Worm (Caenorhabditis elegans) whole organism, young adult: ENCODE results near the gene eas-1.
A peak's percentile ranks its signal among the peaks of the same experiment; 100 is the strongest.

Experiments used
- B0035.1 ChIP-seq: sonication (generic microtip); optimal IDR thresholded peaks from 2 replicates; lab custom pipeline; 2016; ENCODE audit warnings: missing genetic modification characterization, mild to moderate bottlenecking, missing compliant biosample characterization, missing genotype, missing genetic modification reagents
- B0261.1 ChIP-seq: sonication (generic microtip); optimal IDR thresholded peaks from 2 replicates; lab custom pipeline; 2016; ENCODE audit warnings: mild to moderate bottlenecking, missing genetic modification characterization, moderate library complexity, missing compliant biosample characterization
- F22D6.2 ChIP-seq: sonication (generic microtip); optimal IDR thresholded peaks from 2 replicates; lab custom pipeline; 2016; ENCODE audit warnings: mild to moderate bottlenecking, missing genetic modification characterization, missing compliant biosample characterization
- F39B2.1 ChIP-seq: fragments of 200-800 bp; sonication (Bioruptor generic); IDR thresholded peaks from 2 replicates; pipeline ENCODE4 v1.3.6; 2022; ENCODE audit warnings: missing genetic modification reagents, missing genetic modification characterization, missing compliant biosample characterization
- F49E8.2 ChIP-seq: sonication (generic microtip); optimal IDR thresholded peaks from 3 replicates; lab custom pipeline; 2017; ENCODE audit warnings: missing genetic modification characterization, mild to moderate bottlenecking, missing compliant biosample characterization, antibody characterized with exemption, moderate library complexity; ENCODE audit not compliant: insufficient read depth
- F52B5.7 ChIP-seq: sonication (generic microtip); optimal IDR thresholded peaks from 2 replicates; lab custom pipeline; 2016; ENCODE audit warnings: mild to moderate bottlenecking, missing genetic modification characterization, missing compliant biosample characterization
- F57C9.4 ChIP-seq: sonication (generic microtip); optimal IDR thresholded peaks from 2 replicates; lab custom pipeline; 2017; ENCODE audit warnings: mild to moderate bottlenecking, missing genetic modification characterization, missing compliant biosample characterization
- T26A5.8 ChIP-seq: sonication (generic microtip); optimal IDR thresholded peaks from 2 replicates; lab custom pipeline; 2016; ENCODE audit warnings: missing genetic modification characterization, missing compliant biosample characterization
- Y56A3A.18 ChIP-seq: fragments of 200-800 bp; sonication (Bioruptor generic); IDR thresholded peaks from 2 replicates; pipeline ENCODE4 v1.3.6; 2022; ENCODE audit warnings: missing genetic modification reagents, missing genetic modification characterization, missing compliant biosample characterization
- Y95B8A.8 ChIP-seq: fragments of 200-800 bp; sonication (Bioruptor generic); IDR thresholded peaks from 2 replicates; pipeline ENCODE4 v1.3.6; 2022; ENCODE audit warnings: missing genetic modification reagents, missing genetic modification characterization, missing compliant biosample characterization
- ZK185.1 ChIP-seq: sonication (generic microtip); optimal IDR thresholded peaks from 2 replicates; lab custom pipeline; 2016; ENCODE audit warnings: mild to moderate bottlenecking, missing genetic modification characterization, missing compliant biosample characterization; ENCODE audit not compliant: poor library complexity, severe bottlenecking
- atf-7 ChIP-seq: sonication (generic microtip); optimal IDR thresholded peaks from 2 replicates; lab custom pipeline; 2017; ENCODE audit warnings: mild to moderate bottlenecking, missing genetic modification characterization, missing compliant biosample characterization
- attf-6 ChIP-seq: fragments of 200-800 bp; sonication (Bioruptor generic); IDR thresholded peaks from 2 replicates; pipeline ENCODE4 v1.3.6; 2022; ENCODE audit warnings: missing genetic modification reagents, missing genetic modification characterization, missing compliant biosample characterization
- bed-2 ChIP-seq: fragments of 200-800 bp; sonication (Bioruptor generic); IDR thresholded peaks from 2 replicates; pipeline ENCODE4 v1.3.6; 2022; ENCODE audit warnings: missing genetic modification reagents, missing genetic modification characterization, missing compliant biosample characterization
- cebp-1 ChIP-seq, 2 experiments: fragments of 200-800 bp in 1 of 2; sonication (Bioruptor generic) in 1 of 2; sonication (generic microtip) in 1 of 2; IDR thresholded peaks in 1 of 2; optimal IDR thresholded peaks in 1 of 2; 2 replicates each; pipeline versions ENCODE4 v1.3.6 to Lab custom; 2017 to 2022; ENCODE audit warnings: missing compliant biosample characterization in 2 of 2, missing genetic modification characterization in 2 of 2, mild to moderate bottlenecking in 1 of 2, missing genetic modification reagents in 1 of 2, moderate library complexity in 1 of 2
- cebp-2 ChIP-seq: fragments of 200-800 bp; sonication (Bioruptor generic); IDR thresholded peaks from 2 replicates; pipeline ENCODE4 v1.3.6; 2022; ENCODE audit warnings: missing genetic modification characterization, missing compliant biosample characterization
- ceh-58 ChIP-seq: fragments of 200-800 bp; sonication (Bioruptor generic); IDR thresholded peaks from 2 replicates; pipeline ENCODE4 v1.3.6; 2022; ENCODE audit warnings: missing genetic modification characterization, missing compliant biosample characterization
- ceh-91 ChIP-seq: fragments of 200-800 bp; sonication (Bioruptor generic); IDR thresholded peaks from 2 replicates; pipeline ENCODE4 v1.3.6; 2022; ENCODE audit warnings: missing genetic modification reagents, missing genetic modification characterization, missing compliant biosample characterization
- chd-7 ChIP-seq: sonication (generic microtip); optimal IDR thresholded peaks from 2 replicates; lab custom pipeline; 2016; ENCODE audit warnings: mild to moderate bottlenecking, missing genetic modification characterization, moderate library complexity, missing compliant biosample characterization
- dpff-1 ChIP-seq: sonication (generic microtip); optimal IDR thresholded peaks from 2 replicates; lab custom pipeline; 2017; ENCODE audit warnings: mild to moderate bottlenecking, missing genetic modification characterization, missing compliant biosample characterization
- egl-18 ChIP-seq: fragments of 200-800 bp; sonication (Bioruptor generic); IDR thresholded peaks from 2 replicates; pipeline ENCODE4 v1.3.6; 2022; ENCODE audit warnings: missing genetic modification reagents, missing genetic modification characterization, missing compliant biosample characterization
- ekl-4 ChIP-seq: fragments of 200-800 bp; sonication (Bioruptor generic); IDR thresholded peaks from 2 replicates; pipeline ENCODE4 v1.3.6; 2022; ENCODE audit warnings: missing genetic modification reagents, missing genetic modification characterization, missing compliant biosample characterization
- fkh-3 ChIP-seq: sonication (generic microtip); optimal IDR thresholded peaks from 2 replicates; lab custom pipeline; 2016; ENCODE audit warnings: mild to moderate bottlenecking, missing genetic modification characterization, missing compliant biosample characterization
- gei-17 ChIP-seq: fragments of 200-800 bp; sonication (Bioruptor generic); optimal IDR thresholded peaks from 2 replicates; lab custom pipeline; 2018; ENCODE audit warnings: mild to moderate bottlenecking, missing genetic modification characterization, missing compliant biosample characterization
- hlh-12 ChIP-seq: sonication (generic microtip); optimal IDR thresholded peaks from 2 replicates; lab custom pipeline; 2016; ENCODE audit warnings: missing genetic modification characterization, missing compliant biosample characterization
- hlh-26 ChIP-seq: fragments of 200-800 bp; sonication (Bioruptor generic); conservative IDR thresholded peaks from 2 replicates; pipeline ENCODE4 v1.3.6; 2022; ENCODE audit warnings: missing genetic modification reagents, missing genetic modification characterization, missing compliant biosample characterization
- hmg-1.2 ChIP-seq: fragments of 200-800 bp; sonication (Bioruptor generic); IDR thresholded peaks from 2 replicates; pipeline ENCODE4 v1.3.6; 2022; ENCODE audit warnings: missing genetic modification reagents, missing genetic modification characterization, missing compliant biosample characterization
- let-526 ChIP-seq: fragments of 200-800 bp; sonication (Bioruptor generic); IDR thresholded peaks from 2 replicates; pipeline ENCODE4 v1.3.6; 2022; ENCODE audit warnings: missing genetic modification reagents, missing genetic modification characterization, missing compliant biosample characterization
- lin-54 ChIP-seq: fragments of 200-800 bp; sonication (Bioruptor generic); optimal IDR thresholded peaks from 2 replicates; lab custom pipeline; 2018; ENCODE audit warnings: mild to moderate bottlenecking, missing genetic modification characterization, missing compliant biosample characterization
- madf-10 ChIP-seq: sonication (generic microtip); optimal IDR thresholded peaks from 2 replicates; lab custom pipeline; 2016; ENCODE audit warnings: mild to moderate bottlenecking, missing genetic modification characterization, missing compliant biosample characterization
- madf-3 ChIP-seq: fragments of 200-800 bp; sonication (Bioruptor generic); IDR thresholded peaks from 2 replicates; pipeline ENCODE4 v1.3.6; 2022; ENCODE audit warnings: missing genetic modification reagents, missing genetic modification characterization, missing compliant biosample characterization
- madf-8 ChIP-seq: fragments of 200-800 bp; sonication (Bioruptor generic); conservative IDR thresholded peaks from 2 replicates; pipeline ENCODE4 v1.3.6; 2022; ENCODE audit warnings: missing genetic modification reagents, missing genetic modification characterization, missing compliant biosample characterization
- mxl-1 ChIP-seq: sonication (generic microtip); optimal IDR thresholded peaks from 2 replicates; lab custom pipeline; 2016; ENCODE audit warnings: missing genetic modification characterization, missing compliant biosample characterization
- nhr-120 ChIP-seq: fragments of 200-800 bp; sonication (Bioruptor generic); IDR thresholded peaks from 2 replicates; pipeline ENCODE4 v1.3.6; 2022; ENCODE audit warnings: missing genetic modification characterization, missing compliant biosample characterization
- nhr-80 ChIP-seq: sonication (generic microtip); optimal IDR thresholded peaks from 2 replicates; lab custom pipeline; 2016; ENCODE audit warnings: missing genetic modification characterization, missing compliant biosample characterization
- nhr-90 ChIP-seq: sonication (generic microtip); optimal IDR thresholded peaks from 2 replicates; lab custom pipeline; 2016; ENCODE audit warnings: missing genotype, mild to moderate bottlenecking, missing genetic modification characterization, missing compliant biosample characterization
- pbrm-1 ChIP-seq: fragments of 200-800 bp; sonication (Bioruptor generic); IDR thresholded peaks from 2 replicates; pipeline ENCODE4 v1.3.6; 2022; ENCODE audit warnings: missing genetic modification reagents, missing genetic modification characterization, missing compliant biosample characterization
- rcor-1 ChIP-seq: fragments of 200-800 bp; sonication (Bioruptor generic); IDR thresholded peaks from 2 replicates; pipeline ENCODE4 v1.3.6; 2022; ENCODE audit warnings: missing genetic modification reagents, missing genetic modification characterization, missing compliant biosample characterization
- rec-8 ChIP-seq, 2 experiments: sonication (generic microtip); optimal IDR thresholded peaks; 2 replicates each; lab custom pipeline; 2016; ENCODE audit warnings: mild to moderate bottlenecking in 2 of 2, missing genetic modification characterization in 2 of 2, missing genetic modification reagents in 2 of 2, missing genotype in 2 of 2, missing biosample characterization in 1 of 2, missing compliant biosample characterization in 1 of 2, moderate library complexity in 1 of 2
- repo-1 ChIP-seq: sonication (generic microtip); optimal IDR thresholded peaks from 2 replicates; lab custom pipeline; 2017; ENCODE audit warnings: mild to moderate bottlenecking, missing genetic modification characterization, missing compliant biosample characterization
- sdz-38 ChIP-seq: sonication (generic microtip); optimal IDR thresholded peaks from 2 replicates; lab custom pipeline; 2016; ENCODE audit warnings: missing genotype, missing genetic modification characterization, missing compliant biosample characterization
- sea-2 ChIP-seq: fragments of 200-800 bp; sonication (Bioruptor generic); IDR thresholded peaks from 2 replicates; pipeline ENCODE4 v1.3.6; 2022; ENCODE audit warnings: missing genetic modification characterization, missing compliant biosample characterization
- snpc-1.1 ChIP-seq: sonication (generic microtip); optimal IDR thresholded peaks from 2 replicates; lab custom pipeline; 2017; ENCODE audit warnings: missing genetic modification characterization, mild to moderate bottlenecking, missing compliant biosample characterization, antibody characterized with exemption, moderate library complexity, missing genotype, missing genetic modification reagents; ENCODE audit not compliant: insufficient read depth
- somi-1 ChIP-seq: fragments of 200-800 bp; sonication (Bioruptor generic); optimal IDR thresholded peaks from 2 replicates; lab custom pipeline; 2018; ENCODE audit warnings: mild to moderate bottlenecking, missing genetic modification characterization, missing compliant biosample characterization
- sptf-2 ChIP-seq: fragments of 200-800 bp; sonication (Bioruptor generic); optimal IDR thresholded peaks from 2 replicates; lab custom pipeline; 2018; ENCODE audit warnings: mild to moderate bottlenecking, missing genetic modification characterization, missing compliant biosample characterization
- tbp1 ChIP-seq: fragments of 200-800 bp; sonication (Bioruptor generic); optimal IDR thresholded peaks from 2 replicates; lab custom pipeline; 2018; ENCODE audit warnings: mild to moderate bottlenecking, missing genetic modification characterization, missing compliant biosample characterization
- tlf-1 ChIP-seq: fragments of 200-800 bp; sonication (Bioruptor generic); optimal IDR thresholded peaks from 2 replicates; lab custom pipeline; 2018; ENCODE audit warnings: mild to moderate bottlenecking, missing genetic modification characterization, missing compliant biosample characterization
- xnd-1 ChIP-seq: sonication (generic microtip); optimal IDR thresholded peaks from 2 replicates; lab custom pipeline; 2016; ENCODE audit warnings: missing genotype, missing genetic modification reagents, missing genetic modification characterization, missing compliant biosample characterization
- zfh-2 ChIP-seq: fragments of 200-800 bp; sonication (Bioruptor generic); conservative IDR thresholded peaks from 2 replicates; pipeline ENCODE4 v1.3.6; 2022; ENCODE audit warnings: missing genetic modification reagents, missing genetic modification characterization, missing compliant biosample characterization
- ztf-6 ChIP-seq: fragments of 200-800 bp; sonication (Bioruptor generic); IDR thresholded peaks from 2 replicates; pipeline ENCODE4 v1.3.6; 2022; ENCODE audit warnings: missing genetic modification reagents, missing genetic modification characterization, missing compliant biosample characterization

The eas-1 gene

DNA sequence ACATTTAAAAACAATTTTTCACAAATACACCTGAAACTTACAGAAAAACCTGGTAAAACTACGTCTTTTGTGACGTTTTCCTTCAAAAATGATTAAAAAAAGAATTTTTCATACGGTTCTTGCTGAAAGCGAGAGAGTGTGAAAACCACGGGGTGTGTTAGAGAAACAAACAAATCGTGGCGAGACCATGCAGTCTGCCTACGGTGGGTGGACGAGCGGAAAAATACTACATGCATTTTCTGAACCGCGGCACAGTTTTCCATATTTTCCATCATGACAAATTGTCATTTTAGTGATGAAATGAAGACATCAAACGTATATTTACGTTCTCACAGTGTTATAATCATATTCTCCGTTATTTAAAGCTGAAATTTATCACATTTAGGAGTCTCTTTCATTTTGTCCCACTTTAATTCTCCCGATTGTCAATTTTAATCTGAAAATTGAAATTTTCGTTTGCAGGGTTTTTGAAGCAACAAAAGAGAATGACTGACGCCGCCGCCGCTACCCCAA, 33.8 kb upstream of the eas-1 start, which contains the start of the genes F10G7.9 and tsn-1 (continued):
- TF ChIP-seq cebp-2 (GFP tag; lab: Robert Waterston, UW) (no peak), fkh-3 (tag; lab: Kevin White, UChicago) (no peak), ceh-58 (no peak), cebp-1 (GFP tag; IDR thresholded peaks at IDR 0.05; lab: Robert Waterston, UW) (no peak), cebp-1 (tag; optimal IDR thresholded peaks at IDR 0.05; lab: Kevin White, UChicago) (peak; percentile 38), B0035.1 (tag; lab: Kevin White, UChicago) (no peak), madf-10 (no peak), somi-1 (GFP tag; lab: Kevin White, UChicago) (no peak), hlh-12 (tag; lab: Kevin White, UChicago) (no peak), ekl-4 (no peak), nhr-90 (tag; lab: Kevin White, UChicago) (no peak), zfh-2 (no peak), mxl-1 (tag; lab: Kevin White, UChicago) (no peak), sptf-2 (no peak), pbrm-1 (GFP tag; lab: Robert Waterston, UW) (peak; percentile 25; the same call in 1 of the 2 replicates), madf-8 (GFP tag; lab: Robert Waterston, UW) (peak; percentile 14; the same call in 1 of the 2 replicates), ztf-6 (GFP tag; lab: Robert Waterston, UW) (no peak), rcor-1 (GFP tag; lab: Robert Waterston, UW) (no peak), ZK185.1 (peak; percentile 16), B0261.1 (tag; lab: Kevin White, UChicago) (no peak), tbp1 (GFP tag; lab: Kevin White, UChicago) (peak; percentile 30), let-526 (no peak), sdz-38 (no peak), lin-54 (GFP tag; lab: Kevin White, UChicago) (peak; percentile 68), gei-17 (no peak), nhr-80 (peak; percentile 77), F39B2.1 (GFP tag; lab: Robert Waterston, UW) (no peak), egl-18 (GFP tag; lab: Robert Waterston, UW) (no peak), snpc-1.1 (no peak), hlh-26 (no peak), F22D6.2 (no peak), Y95B8A.8 (no peak), atf-7 (tag; lab: Kevin White, UChicago) (no peak), bed-2 (no peak), chd-7 (tag; lab: Kevin White, UChicago) (no peak), F57C9.4 (tag; lab: Kevin White, UChicago) (no peak), attf-6 (GFP tag; lab: Robert Waterston, UW) (no peak), T26A5.8 (tag; lab: Kevin White, UChicago) (no peak), dpff-1 (tag; lab: Kevin White, UChicago) (no peak)

DNA sequence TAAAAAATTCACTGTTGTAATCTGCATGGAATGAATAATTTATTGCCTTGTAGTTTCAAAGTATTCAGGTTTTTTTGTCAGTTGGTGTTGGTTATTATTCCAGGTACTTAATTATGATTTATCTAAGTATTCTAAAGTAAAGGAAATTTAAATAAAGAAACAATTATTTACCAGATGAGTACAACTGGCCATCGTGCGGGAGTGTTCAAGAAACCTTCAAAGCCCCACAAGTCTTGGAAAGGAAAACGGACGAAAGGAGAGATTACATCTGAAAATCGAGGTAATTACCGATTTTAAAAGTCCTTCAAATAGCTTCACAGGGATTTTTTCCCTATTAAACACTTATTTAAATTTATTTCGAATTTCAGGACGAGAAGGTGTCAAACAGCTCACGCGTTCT, 30.1 kb upstream of the eas-1 start, which contains the start of gene tag-151:
Gene tag-151 (plus strand): TSS at position 158 of the 400 bp plus-strand sequence.
- TF ChIP-seq sea-2 (GFP tag; lab: Robert Waterston, UW) (no peak), Y95B8A.8 (0 out of 2 replicates have a peak, but pooled peaks have one; percentile 8), hmg-1.2 (GFP tag; lab: Robert Waterston, UW) (no peak), atf-7 (tag; lab: Kevin White, UChicago) (no peak), lin-54 (GFP tag; lab: Kevin White, UChicago) (peak; percentile 43), Y56A3A.18 (GFP tag; lab: Robert Waterston, UW) (peak; percentile 73), F52B5.7 (peak; percentile 16), F49E8.2 (tag; lab: Kevin White, UChicago) (peak; percentile 24), xnd-1 (tag; lab: Kevin White, UChicago) (peak; percentile 23), madf-8 (GFP tag; lab: Robert Waterston, UW) (no peak), zfh-2 (no peak), ceh-91 (GFP tag; lab: Robert Waterston, UW) (no peak), rec-8 (tag; optimal IDR thresholded peaks at IDR 0.05; lab: Kevin White, UChicago) (no peak), nhr-120 (GFP tag; lab: Robert Waterston, UW) (no peak), ekl-4 (peak; percentile 49; the same call in 1 of the 2 replicates), madf-3 (GFP tag; lab: Robert Waterston, UW) (peak; percentile 70; the same call in 1 of the 2 replicates), repo-1 (tag; lab: Kevin White, UChicago) (peak; percentile 60), tlf-1 (GFP tag; lab: Kevin White, UChicago) (peak; percentile 9)
